Fruit fly (Drosophila melanogaster) whole organism, embryonic: ENCODE results near the gene mib1.
A peak's percentile ranks its signal among the peaks of the same experiment; 100 is the strongest.

Experiments
- Adf1 ChIP-seq: fragments of 200-800 bp; sonication (Bioruptor generic); IDR thresholded peaks from 2 replicates; pipeline ENCODE4 v1.3.6; 2022; ENCODE audit warnings: missing biosample characterization, missing genetic modification characterization
- B-H1 ChIP-seq: fragments of 200-800 bp; sonication (Bioruptor generic); IDR thresholded peaks from 3 replicates; pipeline ENCODE4 v1.3.6; 2022; ENCODE audit warnings: missing biosample characterization, missing genetic modification characterization
- CG10147 ChIP-seq: fragments of 200-800 bp; sonication (Bioruptor generic); optimal IDR thresholded peaks from 2 replicates; lab custom pipeline; 2019; ENCODE audit warnings: missing biosample characterization, mild to moderate bottlenecking, missing genetic modification characterization, moderate library complexity
- CG12391 ChIP-seq: fragments of 200-800 bp; sonication (Bioruptor generic); optimal IDR thresholded peaks from 3 replicates; lab custom pipeline; 2018; ENCODE audit warnings: missing biosample characterization, mild to moderate bottlenecking, missing genetic modification characterization, moderate library complexity
- CG13424 ChIP-seq: fragments of 200-800 bp; sonication (Bioruptor generic); optimal IDR thresholded peaks from 2 replicates; lab custom pipeline; 2019; ENCODE audit warnings: missing biosample characterization, mild to moderate bottlenecking, missing genetic modification characterization, moderate library complexity
- CG14014 ChIP-seq: fragments of 200-800 bp; sonication (Bioruptor generic); IDR thresholded peaks from 2 replicates; pipeline ENCODE4 v1.3.6; 2022; ENCODE audit warnings: missing biosample characterization, missing genetic modification characterization
- CG15073 ChIP-seq: fragments of 200-800 bp; sonication (Bioruptor generic); optimal IDR thresholded peaks from 2 replicates; lab custom pipeline; 2016; ENCODE audit warnings: missing biosample characterization, missing genetic modification characterization
- CG15269 ChIP-seq: fragments of 200-800 bp; sonication (Bioruptor generic); optimal IDR thresholded peaks from 2 replicates; lab custom pipeline; 2018; ENCODE audit warnings: missing biosample characterization, mild to moderate bottlenecking, missing genetic modification characterization, moderate library complexity
- CG1647 ChIP-seq: fragments of 200-800 bp; sonication (Bioruptor generic); optimal IDR thresholded peaks from 3 replicates; lab custom pipeline; 2016; ENCODE audit warnings: missing biosample characterization, missing genetic modification characterization
- CG17328 ChIP-seq: fragments of 200-800 bp; sonication (Bioruptor generic); IDR thresholded peaks from 2 replicates; pipeline ENCODE4 v1.3.6; 2022; ENCODE audit warnings: missing biosample characterization, missing genetic modification characterization
- CG17359 ChIP-seq: fragments of 200-800 bp; sonication (Bioruptor generic); optimal IDR thresholded peaks from 3 replicates; lab custom pipeline; 2018; ENCODE audit warnings: missing biosample characterization, mild to moderate bottlenecking, missing genetic modification characterization, moderate library complexity
- CG18476 ChIP-seq: fragments of 200-800 bp; sonication (Bioruptor generic); optimal IDR thresholded peaks from 2 replicates; lab custom pipeline; 2016; ENCODE audit warnings: missing biosample characterization, mild to moderate bottlenecking, missing genetic modification characterization
- CG18599 ChIP-seq: fragments of 200-800 bp; sonication (Bioruptor generic); optimal IDR thresholded peaks from 3 replicates; lab custom pipeline; 2017; ENCODE audit warnings: missing biosample characterization, missing genetic modification characterization, mild to moderate bottlenecking, moderate library complexity, missing genetic modification reagents
- CG2116 ChIP-seq: fragments of 200-800 bp; sonication (Bioruptor generic); optimal IDR thresholded peaks from 3 replicates; lab custom pipeline; 2018; ENCODE audit warnings: missing biosample characterization, mild to moderate bottlenecking, missing genetic modification characterization
- CG2120 ChIP-seq: fragments of 200-800 bp; sonication (Bioruptor generic); optimal IDR thresholded peaks from 3 replicates; lab custom pipeline; 2016; ENCODE audit warnings: missing biosample characterization, missing genetic modification characterization
- CG6765 ChIP-seq: fragments of 200-800 bp; sonication (Bioruptor generic); optimal IDR thresholded peaks from 3 replicates; lab custom pipeline; 2017; ENCODE audit warnings: missing biosample characterization, mild to moderate bottlenecking, missing genetic modification characterization
- CG6813 ChIP-seq: fragments of 200-800 bp; sonication (Bioruptor generic); optimal IDR thresholded peaks from 2 replicates; lab custom pipeline; 2017; ENCODE audit warnings: missing biosample characterization, missing genetic modification characterization, mild to moderate bottlenecking, moderate library complexity, missing genetic modification reagents
- CG7987 ChIP-seq: fragments of 200-800 bp; sonication (Bioruptor generic); optimal IDR thresholded peaks from 2 replicates; lab custom pipeline; 2018; ENCODE audit warnings: missing biosample characterization, mild to moderate bottlenecking, missing genetic modification characterization, moderate library complexity
- CG8281 ChIP-seq: fragments of 200-800 bp; sonication (Bioruptor generic); optimal IDR thresholded peaks from 2 replicates; lab custom pipeline; 2018; ENCODE audit warnings: missing biosample characterization, mild to moderate bottlenecking, missing genetic modification characterization, moderate library complexity
- CG8290 ChIP-seq, 3 experiments: fragments of 200-800 bp; sonication (Bioruptor generic); optimal IDR thresholded peaks; 2 replicates each; lab custom pipeline; 2016 to 2019; ENCODE audit warnings: missing biosample characterization in 3 of 3, missing genetic modification characterization in 3 of 3, mild to moderate bottlenecking in 2 of 3, moderate library complexity in 1 of 3
- CrebB ChIP-seq: fragments of 200-800 bp; sonication (Bioruptor generic); optimal IDR thresholded peaks from 3 replicates; lab custom pipeline; 2018; ENCODE audit warnings: missing biosample characterization, mild to moderate bottlenecking, missing genetic modification characterization
- Fer3 ChIP-seq: fragments of 200-800 bp; sonication (Bioruptor generic); optimal IDR thresholded peaks from 2 replicates; lab custom pipeline; 2018; ENCODE audit warnings: missing biosample characterization, mild to moderate bottlenecking, missing genetic modification characterization, moderate library complexity
- Max ChIP-seq: fragments of 200-800 bp; sonication (Bioruptor generic); optimal IDR thresholded peaks from 2 replicates; lab custom pipeline; 2016; ENCODE audit warnings: missing biosample characterization, mild to moderate bottlenecking, missing genetic modification characterization
- Myb ChIP-seq: fragments of 200-800 bp; sonication (Bioruptor generic); optimal IDR thresholded peaks from 2 replicates; lab custom pipeline; 2016; ENCODE audit warnings: missing biosample characterization, missing genetic modification characterization
- Rfx ChIP-seq: fragments of 200-800 bp; sonication (Bioruptor generic); IDR thresholded peaks from 2 replicates; pipeline ENCODE4 v1.3.6; 2022; ENCODE audit warnings: missing biosample characterization, missing genetic modification characterization
- Taf1 ChIP-seq: fragments of 200-800 bp; sonication (Bioruptor generic); IDR thresholded peaks from 2 replicates; pipeline ENCODE4 v1.3.6; 2022; ENCODE audit warnings: missing biosample characterization, missing genetic modification characterization
- Trl ChIP-seq, 3 experiments: fragments of >200 bp in 2 of 3; fragments of 200-800 bp in 1 of 3; sonication (Bioruptor generic) in 1 of 3; optimal IDR thresholded peaks; 2 replicates in 1 of 3; 3 replicates in 2 of 3; lab custom pipeline; 2016 to 2017; ENCODE audit warnings: missing biosample characterization in 1 of 3, missing genetic modification characterization in 1 of 3
- Xbp1 ChIP-seq: fragments of 200-800 bp; sonication (Bioruptor generic); optimal IDR thresholded peaks from 3 replicates; lab custom pipeline; 2016; ENCODE audit warnings: missing biosample characterization, mild to moderate bottlenecking, missing genetic modification characterization
- bigmax ChIP-seq: fragments of 200-800 bp; sonication (Bioruptor generic); optimal IDR thresholded peaks from 2 replicates; lab custom pipeline; 2018; ENCODE audit warnings: missing biosample characterization, mild to moderate bottlenecking, missing genetic modification characterization
- br ChIP-seq: fragments of >200 bp; optimal IDR thresholded peaks from 2 replicates; lab custom pipeline; 2017
- btn ChIP-seq: fragments of 200-800 bp; sonication (Bioruptor generic); optimal IDR thresholded peaks from 2 replicates; lab custom pipeline; 2016; ENCODE audit warnings: missing biosample characterization, missing genetic modification characterization
- corto ChIP-seq: fragments of 200-800 bp; sonication (Bioruptor generic); optimal IDR thresholded peaks from 2 replicates; lab custom pipeline; 2016; ENCODE audit warnings: missing biosample characterization, mild to moderate bottlenecking, missing genetic modification characterization, moderate library complexity
- crc ChIP-seq: fragments of 200-800 bp; sonication (Bioruptor generic); optimal IDR thresholded peaks from 2 replicates; lab custom pipeline; 2016; ENCODE audit warnings: missing biosample characterization, missing genetic modification characterization
- croc ChIP-seq: fragments of 200-800 bp; sonication (Bioruptor generic); conservative IDR thresholded peaks from 3 replicates; pipeline ENCODE4 v1.3.6; 2022; ENCODE audit warnings: missing biosample characterization, missing genetic modification characterization
- eve ChIP-seq, 2 experiments: fragments of >200 bp; optimal IDR thresholded peaks; 2 replicates each; lab custom pipeline; 2017; ENCODE audit warnings: missing biosample characterization in 2 of 2, missing genetic modification characterization in 2 of 2
- gem ChIP-seq: fragments of 200-800 bp; sonication (Bioruptor generic); optimal IDR thresholded peaks from 2 replicates; lab custom pipeline; 2019; ENCODE audit warnings: missing biosample characterization, mild to moderate bottlenecking, missing genetic modification characterization, moderate library complexity
- kah ChIP-seq: fragments of 200-800 bp; sonication (Bioruptor generic); optimal IDR thresholded peaks from 2 replicates; lab custom pipeline; 2018; ENCODE audit warnings: missing biosample characterization, mild to moderate bottlenecking, missing genetic modification characterization
- klu ChIP-seq: fragments of 200-800 bp; sonication (Bioruptor generic); IDR thresholded peaks from 2 replicates; pipeline ENCODE4 v1.3.6; 2022; ENCODE audit warnings: missing biosample characterization, missing genetic modification characterization
- pb ChIP-seq: fragments of 200-800 bp; sonication (Bioruptor generic); optimal IDR thresholded peaks from 3 replicates; lab custom pipeline; 2016; ENCODE audit warnings: missing biosample characterization, missing genetic modification characterization
- pita ChIP-seq: fragments of 200-800 bp; sonication (Bioruptor generic); optimal IDR thresholded peaks from 2 replicates; lab custom pipeline; 2017; ENCODE audit warnings: missing biosample characterization, mild to moderate bottlenecking, missing genetic modification characterization
- rib ChIP-seq: fragments of 200-800 bp; sonication (Bioruptor generic); IDR thresholded peaks from 2 replicates; pipeline ENCODE4 v1.3.6; 2022; ENCODE audit warnings: missing biosample characterization, missing genetic modification characterization
- run ChIP-seq: fragments of 200-800 bp; sonication (Bioruptor generic); optimal IDR thresholded peaks from 3 replicates; lab custom pipeline; 2018; ENCODE audit warnings: missing biosample characterization, mild to moderate bottlenecking, missing genetic modification characterization
- scrt ChIP-seq: fragments of 200-800 bp; sonication (Bioruptor generic); optimal IDR thresholded peaks from 2 replicates; lab custom pipeline; 2018; ENCODE audit warnings: missing biosample characterization, mild to moderate bottlenecking, missing genetic modification characterization, moderate library complexity
- ssp ChIP-seq: fragments of 200-800 bp; sonication (Bioruptor generic); IDR thresholded peaks from 2 replicates; pipeline ENCODE4 v1.3.6; 2022; ENCODE audit warnings: missing biosample characterization, missing genetic modification characterization
- sug ChIP-seq: fragments of 200-800 bp; optimal IDR thresholded peaks from 2 replicates; lab custom pipeline; 2019; ENCODE audit warnings: missing biosample characterization, mild to moderate bottlenecking, missing genetic modification characterization, moderate library complexity
- trem ChIP-seq: fragments of 200-800 bp; optimal IDR thresholded peaks from 3 replicates; lab custom pipeline; 2019; ENCODE audit warnings: missing biosample characterization, mild to moderate bottlenecking, missing genetic modification characterization, moderate library complexity
- unpg ChIP-seq: fragments of 200-800 bp; sonication (Bioruptor generic); optimal IDR thresholded peaks from 3 replicates; lab custom pipeline; 2018; ENCODE audit warnings: missing biosample characterization, mild to moderate bottlenecking, missing genetic modification characterization, moderate library complexity
- yki ChIP-seq: fragments of >200 bp; optimal IDR thresholded peaks from 3 replicates; lab custom pipeline; 2018
- zf30C ChIP-seq: fragments of 200-800 bp; sonication (Bioruptor generic); optimal IDR thresholded peaks from 3 replicates; lab custom pipeline; 2018; ENCODE audit warnings: missing biosample characterization, mild to moderate bottlenecking, missing genetic modification characterization

Gene mib1

dm6 chr3L:16026065-16026789 is 14.6 kb upstream of the mib1 start (continued):
- no peak for TF ChIP-seq CG15073 (GFP tag; lab: Kevin White, UChicago)
- peak; percentile 48 for TF ChIP-seq CG8281
- TF ChIP-seq gem (tag; lab: Kevin White, UChicago): peak; percentile 60
- no peak for TF ChIP-seq corto (GFP tag; lab: Kevin White, UChicago)
- peak; percentile 70 for TF ChIP-seq CrebB (tag; lab: Kevin White, UChicago)
- TF ChIP-seq CG2120: peak; percentile 23
- TF ChIP-seq CG17328 (GFP tag; lab: Robert Waterston, UW): peak; percentile 57
- peak; percentile 61 for TF ChIP-seq run (tag; lab: Kevin White, UChicago)
- TF ChIP-seq br: no peak
- TF ChIP-seq klu (GFP tag; lab: Robert Waterston, UW): 0 out of 2 replicates have a peak, but pooled peaks have one; percentile 22
- TF ChIP-seq Rfx (GFP tag; lab: Robert Waterston, UW): no peak; the same call in 1 of the 2 replicates
- TF ChIP-seq CG18599 (GFP tag; lab: Kevin White, UChicago): peak; percentile 60
- no peak for TF ChIP-seq zf30C (GFP tag; lab: Kevin White, UChicago)
- TF ChIP-seq croc (GFP tag; lab: Robert Waterston, UW): peak; percentile 34; the same call in 1 of the 3 replicates
- TF ChIP-seq CG15269 (tag; lab: Kevin White, UChicago): peak; percentile 5
- peak; percentile 44; the same call in 1 of the 2 replicates for TF ChIP-seq CG14014
- no peak for TF ChIP-seq pita (GFP tag; lab: Kevin White, UChicago)
- peak; percentile 26 for TF ChIP-seq CG12391 (tag; lab: Kevin White, UChicago)
- TF ChIP-seq pb (GFP tag; lab: Kevin White, UChicago): peak; percentile 22
- TF ChIP-seq unpg (GFP tag; lab: Kevin White, UChicago): peak; percentile 45
- TF ChIP-seq Taf1 (GFP tag; lab: Robert Waterston, UW): no peak
- TF ChIP-seq Myb (GFP tag; lab: Kevin White, UChicago): peak; percentile 38
- TF ChIP-seq CG13424 (tag; lab: Kevin White, UChicago): peak; percentile 60
- peak; percentile 19 for TF ChIP-seq btn (GFP tag; lab: Kevin White, UChicago)
- peak; percentile 72 for TF ChIP-seq sug (tag; lab: Kevin White, UChicago)
- no peak for TF ChIP-seq Max (GFP tag; lab: Kevin White, UChicago)
- TF ChIP-seq CG17359: peak; percentile 65
- no peak for TF ChIP-seq Fer3 (tag; lab: Kevin White, UChicago)
- no peak for TF ChIP-seq crc (GFP tag; lab: Kevin White, UChicago)
- no peak for TF ChIP-seq ssp (GFP tag; lab: Robert Waterston, UW)
- peak; percentile 8 for TF ChIP-seq trem (tag; lab: Kevin White, UChicago)
- peak; percentile 79 for TF ChIP-seq CG6813 (GFP tag; lab: Kevin White, UChicago)
- TF ChIP-seq yki: no peak
- peak; percentile 66 for TF ChIP-seq CG7987 (GFP tag; lab: Kevin White, UChicago)
- TF ChIP-seq CG18476: peak; percentile 48
- no peak for TF ChIP-seq Trl (optimal IDR thresholded peaks at IDR 0.05; lab: Kevin White, UChicago)
- TF ChIP-seq Trl (GFP tag; optimal IDR thresholded peaks at IDR 0.05; lab: Kevin White, UChicago): peak; percentile 62
- TF ChIP-seq CG6765 (GFP tag; lab: Kevin White, UChicago): peak; percentile 31
- peak; percentile 34 for TF ChIP-seq bigmax
- TF ChIP-seq CG8290 (GFP tag; optimal IDR thresholded peaks at IDR 0.05; lab: Kevin White, UChicago): peak; percentile 73
- TF ChIP-seq CG8290 (tag; optimal IDR thresholded peaks at IDR 0.05; lab: Kevin White, UChicago): peak; percentile 77 to 83
- no peak for TF ChIP-seq CG10147 (GFP tag; lab: Kevin White, UChicago)
- TF ChIP-seq kah: peak; percentile 76
- TF ChIP-seq eve (GFP tag; optimal IDR thresholded peaks at IDR 0.05; lab: Kevin White, UChicago): peak in 1 of 2 experiments; percentile 63
- TF ChIP-seq scrt: peak; percentile 36
- TF ChIP-seq CG2116 (GFP tag; lab: Kevin White, UChicago): peak; percentile 36
- peak; percentile 34 for TF ChIP-seq CG1647 (GFP tag; lab: Kevin White, UChicago)
- peak; percentile 57; the same call in 1 of the 2 replicates for TF ChIP-seq Adf1 (GFP tag; lab: Robert Waterston, UW)
- peak; percentile 29; the same call in 1 of the 3 replicates for TF ChIP-seq B-H1 (GFP tag; lab: Robert Waterston, UW)
- TF ChIP-seq rib (GFP tag; lab: Robert Waterston, UW): peak; percentile 67
- no peak for TF ChIP-seq Xbp1 (GFP tag; lab: Kevin White, UChicago)
